Fruit fly (Drosophila melanogaster) whole organism, embryonic: ENCODE results near the gene CG10862.
A peak's percentile ranks its signal among the peaks of the same experiment; 100 is the strongest.

Experiments
- B-H2 ChIP-seq: fragments of 200-800 bp; sonication (Bioruptor generic); optimal IDR thresholded peaks from 2 replicates; lab custom pipeline; 2018; ENCODE audit warnings: missing biosample characterization, mild to moderate bottlenecking, missing genetic modification characterization
- CG10543 ChIP-seq: fragments of 200-800 bp; sonication (Bioruptor generic); optimal IDR thresholded peaks from 3 replicates; lab custom pipeline; 2017; ENCODE audit warnings: missing biosample characterization, mild to moderate bottlenecking, missing genetic modification characterization, moderate library complexity
- CG12769 ChIP-seq: fragments of 200-800 bp; sonication (Bioruptor generic); optimal IDR thresholded peaks from 2 replicates; lab custom pipeline; 2019; ENCODE audit warnings: missing biosample characterization, mild to moderate bottlenecking, missing genetic modification characterization, moderate library complexity
- CG13296 ChIP-seq: fragments of 200-800 bp; sonication (Bioruptor generic); optimal IDR thresholded peaks from 3 replicates; lab custom pipeline; 2018; ENCODE audit warnings: missing biosample characterization, mild to moderate bottlenecking, missing genetic modification characterization
- CG14050 ChIP-seq: fragments of 200-800 bp; sonication (Bioruptor generic); IDR thresholded peaks from 3 replicates; pipeline ENCODE4 v1.3.6; 2022; ENCODE audit warnings: missing biosample characterization, missing genetic modification characterization
- CG14441 ChIP-seq: fragments of 200-800 bp; sonication (Bioruptor generic); IDR thresholded peaks from 2 replicates; pipeline ENCODE4 v1.3.6; 2022; ENCODE audit warnings: missing biosample characterization, missing genetic modification characterization
- CG15269 ChIP-seq: fragments of 200-800 bp; sonication (Bioruptor generic); optimal IDR thresholded peaks from 2 replicates; lab custom pipeline; 2018; ENCODE audit warnings: missing biosample characterization, mild to moderate bottlenecking, missing genetic modification characterization, moderate library complexity
- CG15514 ChIP-seq: fragments of 200-800 bp; sonication (Bioruptor generic); optimal IDR thresholded peaks from 3 replicates; lab custom pipeline; 2017; ENCODE audit warnings: missing biosample characterization, missing genetic modification characterization, mild to moderate bottlenecking, moderate library complexity, missing genetic modification reagents
- CG17568 ChIP-seq: fragments of 200-800 bp; sonication (Bioruptor generic); optimal IDR thresholded peaks from 2 replicates; lab custom pipeline; 2018; ENCODE audit warnings: missing biosample characterization, mild to moderate bottlenecking, missing genetic modification characterization, moderate library complexity
- CG18764 ChIP-seq: fragments of 200-800 bp; sonication (Bioruptor generic); optimal IDR thresholded peaks from 3 replicates; lab custom pipeline; 2016; ENCODE audit warnings: missing biosample characterization, missing genetic modification characterization
- CG2116 ChIP-seq: fragments of 200-800 bp; sonication (Bioruptor generic); optimal IDR thresholded peaks from 3 replicates; lab custom pipeline; 2018; ENCODE audit warnings: missing biosample characterization, mild to moderate bottlenecking, missing genetic modification characterization
- CG2199 ChIP-seq: fragments of 200-800 bp; sonication (Bioruptor generic); IDR thresholded peaks from 3 replicates; pipeline ENCODE4 v1.3.6; 2022; ENCODE audit warnings: missing biosample characterization, missing genetic modification characterization
- CG2875 ChIP-seq: fragments of 200-800 bp; sonication (Bioruptor generic); optimal IDR thresholded peaks from 2 replicates; lab custom pipeline; 2017; ENCODE audit warnings: missing biosample characterization, mild to moderate bottlenecking, missing genetic modification characterization, missing genetic modification reagents
- CG2889 ChIP-seq: fragments of 200-800 bp; sonication (Bioruptor generic); IDR thresholded peaks from 3 replicates; pipeline ENCODE4 v1.3.6; 2022; ENCODE audit warnings: missing biosample characterization, missing genetic modification characterization
- CG3065 ChIP-seq: fragments of 200-800 bp; sonication (Bioruptor generic); optimal IDR thresholded peaks from 2 replicates; lab custom pipeline; 2016; ENCODE audit warnings: missing biosample characterization, missing genetic modification characterization
- CG5953 ChIP-seq: fragments of 200-800 bp; sonication (Bioruptor generic); IDR thresholded peaks from 2 replicates; pipeline ENCODE4 v1.3.6; 2022; ENCODE audit warnings: missing biosample characterization, missing genetic modification characterization
- CG6683 ChIP-seq: fragments of 200-800 bp; sonication (Bioruptor generic); optimal IDR thresholded peaks from 2 replicates; lab custom pipeline; 2017; ENCODE audit warnings: missing biosample characterization, mild to moderate bottlenecking, missing genetic modification characterization, missing genetic modification reagents
- CG7271 ChIP-seq: fragments of 200-800 bp; sonication (Bioruptor generic); optimal IDR thresholded peaks from 2 replicates; lab custom pipeline; 2018; ENCODE audit warnings: missing biosample characterization, mild to moderate bottlenecking, missing genetic modification characterization, moderate library complexity
- CHES-1-like ChIP-seq: fragments of 200-800 bp; sonication (Bioruptor generic); optimal IDR thresholded peaks from 2 replicates; lab custom pipeline; 2016; ENCODE audit warnings: missing biosample characterization, missing genetic modification characterization
- Camta ChIP-seq: fragments of 200-800 bp; sonication (Bioruptor generic); optimal IDR thresholded peaks from 2 replicates; lab custom pipeline; 2016; ENCODE audit warnings: missing biosample characterization, missing genetic modification characterization
- CoRest ChIP-seq: fragments of 200-800 bp; sonication (Bioruptor generic); optimal IDR thresholded peaks from 3 replicates; lab custom pipeline; 2018; ENCODE audit warnings: missing biosample characterization, mild to moderate bottlenecking, missing genetic modification characterization, moderate library complexity
- CrebB ChIP-seq: fragments of 200-800 bp; sonication (Bioruptor generic); optimal IDR thresholded peaks from 3 replicates; lab custom pipeline; 2018; ENCODE audit warnings: missing biosample characterization, mild to moderate bottlenecking, missing genetic modification characterization
- D ChIP-seq, 2 experiments: fragments of 200-800 bp in 1 of 2; fragments of >200 bp in 1 of 2; sonication (Bioruptor generic) in 1 of 2; optimal IDR thresholded peaks; 2 replicates in 1 of 2; 3 replicates in 1 of 2; lab custom pipeline; 2017; ENCODE audit warnings: mild to moderate bottlenecking in 1 of 2, missing biosample characterization in 1 of 2, missing genetic modification characterization in 1 of 2, missing genetic modification reagents in 1 of 2
- Hand ChIP-seq: fragments of 200-800 bp; sonication (Bioruptor generic); optimal IDR thresholded peaks from 2 replicates; lab custom pipeline; 2017; ENCODE audit warnings: mild to moderate bottlenecking, missing biosample characterization, missing genetic modification reagents, missing genetic modification characterization
- HmgD ChIP-seq: fragments of 200-800 bp; sonication (Bioruptor generic); optimal IDR thresholded peaks from 3 replicates; lab custom pipeline; 2016; ENCODE audit warnings: missing biosample characterization, missing genetic modification characterization
- Hmr ChIP-seq: fragments of 200-800 bp; sonication (Bioruptor generic); optimal IDR thresholded peaks from 3 replicates; lab custom pipeline; 2017; ENCODE audit warnings: mild to moderate bottlenecking, missing biosample characterization, missing genetic modification reagents, missing genetic modification characterization
- MTF-1 ChIP-seq: fragments of 200-800 bp; sonication (Bioruptor generic); optimal IDR thresholded peaks from 2 replicates; lab custom pipeline; 2018; ENCODE audit warnings: missing biosample characterization, mild to moderate bottlenecking, missing genetic modification characterization, borderline replicate concordance
- Sry-δ ChIP-seq: fragments of 200-800 bp; sonication (Bioruptor generic); optimal IDR thresholded peaks from 2 replicates; lab custom pipeline; 2016; ENCODE audit warnings: missing biosample characterization, missing genetic modification characterization
- Stat92E ChIP-seq, 3 experiments: fragments of >200 bp in 2 of 3; fragments of 200-800 bp in 1 of 3; sonication (Bioruptor generic) in 1 of 3; optimal IDR thresholded peaks; 2 replicates each; lab custom pipeline; 2017 to 2019; ENCODE audit warnings: missing biosample characterization in 3 of 3, missing genetic modification characterization in 3 of 3, mild to moderate bottlenecking in 1 of 3, moderate library complexity in 1 of 3
- aop ChIP-seq: fragments of 200-800 bp; sonication (Bioruptor generic); IDR thresholded peaks from 2 replicates; pipeline ENCODE4 v1.3.6; 2022; ENCODE audit warnings: missing biosample characterization, missing genetic modification characterization
- btn ChIP-seq: fragments of 200-800 bp; sonication (Bioruptor generic); optimal IDR thresholded peaks from 2 replicates; lab custom pipeline; 2016; ENCODE audit warnings: missing biosample characterization, missing genetic modification characterization
- cas ChIP-seq: fragments of 200-800 bp; sonication (Bioruptor generic); IDR thresholded peaks from 2 replicates; pipeline ENCODE4 v1.3.6; 2022; ENCODE audit warnings: missing biosample characterization, missing genetic modification characterization
- caup ChIP-seq: fragments of 200-800 bp; sonication (Bioruptor generic); optimal IDR thresholded peaks from 3 replicates; lab custom pipeline; 2017; ENCODE audit warnings: missing biosample characterization, mild to moderate bottlenecking, missing genetic modification characterization, moderate library complexity; ENCODE audit not compliant: severe bottlenecking
- corto ChIP-seq: fragments of 200-800 bp; sonication (Bioruptor generic); optimal IDR thresholded peaks from 2 replicates; lab custom pipeline; 2016; ENCODE audit warnings: missing biosample characterization, mild to moderate bottlenecking, missing genetic modification characterization, moderate library complexity
- en ChIP-seq: fragments of 200-800 bp; sonication (Bioruptor generic); optimal IDR thresholded peaks from 2 replicates; lab custom pipeline; 2016; ENCODE audit warnings: missing biosample characterization, missing genetic modification characterization
- ewg ChIP-seq: fragments of 200-800 bp; sonication (Bioruptor generic); optimal IDR thresholded peaks from 3 replicates; lab custom pipeline; 2017; ENCODE audit warnings: mild to moderate bottlenecking, missing biosample characterization, missing genetic modification reagents, missing genetic modification characterization
- exex ChIP-seq: fragments of 200-800 bp; sonication (Bioruptor generic); optimal IDR thresholded peaks from 4 replicates; lab custom pipeline; 2018; ENCODE audit warnings: missing biosample characterization, mild to moderate bottlenecking, missing genetic modification characterization, moderate library complexity
- insv ChIP-seq, 2 experiments: fragments of 200-800 bp; sonication (Bioruptor generic); optimal IDR thresholded peaks; 3 replicates each; lab custom pipeline; 2016 to 2018; ENCODE audit warnings: missing biosample characterization in 2 of 2, missing genetic modification characterization in 2 of 2
- jing ChIP-seq: fragments of 200-800 bp; sonication (Bioruptor generic); optimal IDR thresholded peaks from 2 replicates; lab custom pipeline; 2018; ENCODE audit warnings: missing biosample characterization, mild to moderate bottlenecking, missing genetic modification characterization
- lmd ChIP-seq: fragments of 200-800 bp; sonication (Bioruptor generic); IDR thresholded peaks from 2 replicates; pipeline ENCODE4 v1.3.6; 2022; ENCODE audit warnings: missing biosample characterization, missing genetic modification characterization
- lola ChIP-seq, 3 experiments: fragments of >200 bp in 2 of 3; fragments of 200-800 bp in 1 of 3; sonication (Bioruptor generic) in 1 of 3; optimal IDR thresholded peaks; 2 replicates each; lab custom pipeline; 2017 to 2019; ENCODE audit warnings: missing biosample characterization in 3 of 3, missing genetic modification characterization in 3 of 3, mild to moderate bottlenecking in 1 of 3, moderate library complexity in 1 of 3
- oc ChIP-seq: fragments of 200-800 bp; sonication (Bioruptor generic); optimal IDR thresholded peaks from 2 replicates; lab custom pipeline; 2018; ENCODE audit warnings: missing biosample characterization, mild to moderate bottlenecking, missing genetic modification characterization, moderate library complexity
- org-1 ChIP-seq: fragments of 200-800 bp; sonication (Bioruptor generic); optimal IDR thresholded peaks from 2 replicates; lab custom pipeline; 2017; ENCODE audit warnings: missing biosample characterization, missing genetic modification characterization
- run ChIP-seq: fragments of 200-800 bp; sonication (Bioruptor generic); optimal IDR thresholded peaks from 3 replicates; lab custom pipeline; 2018; ENCODE audit warnings: missing biosample characterization, mild to moderate bottlenecking, missing genetic modification characterization
- sd ChIP-seq: fragments of 200-800 bp; sonication (Bioruptor generic); optimal IDR thresholded peaks from 3 replicates; lab custom pipeline; 2018; ENCODE audit warnings: missing biosample characterization, mild to moderate bottlenecking, missing genetic modification characterization, moderate library complexity
- sens ChIP-seq: fragments of 200-800 bp; sonication (Bioruptor generic); peaks from one replicate; lab custom pipeline; 2016; ENCODE audit warnings: missing biosample characterization, missing genetic modification characterization
- tna ChIP-seq: fragments of 200-800 bp; sonication (Bioruptor generic); IDR thresholded peaks from 2 replicates; pipeline ENCODE4 v1.3.6; 2022; ENCODE audit warnings: missing biosample characterization, missing genetic modification characterization; ENCODE audit not compliant: partially characterized antibody
- tx ChIP-seq: fragments of 200-800 bp; sonication (Bioruptor generic); optimal IDR thresholded peaks from 2 replicates; lab custom pipeline; 2016; ENCODE audit warnings: missing biosample characterization, missing genetic modification characterization
- unpg ChIP-seq: fragments of 200-800 bp; sonication (Bioruptor generic); optimal IDR thresholded peaks from 3 replicates; lab custom pipeline; 2018; ENCODE audit warnings: missing biosample characterization, mild to moderate bottlenecking, missing genetic modification characterization, moderate library complexity
- zen ChIP-seq: fragments of 200-800 bp; sonication (Bioruptor generic); optimal IDR thresholded peaks from 3 replicates; lab custom pipeline; 2018; ENCODE audit warnings: missing biosample characterization, mild to moderate bottlenecking, missing genetic modification characterization, moderate library complexity

The CG10862 gene

dm6 chr3L:3691639-3692038 lies 37.1 kb upstream of the CG10862 start (continued):
- TF ChIP-seq Camta (no peak), sens (GFP tag; lab: Kevin White, UChicago) (no peak), lola (GFP tag; optimal IDR thresholded peaks at IDR 0.05; lab: Kevin White, UChicago) (no peak), oc (peak; percentile 30), en (GFP tag; lab: Kevin White, UChicago) (no peak), Hmr (GFP tag; lab: Kevin White, UChicago) (no peak), CG14050 (GFP tag; lab: Robert Waterston, UW) (no peak), corto (GFP tag; lab: Kevin White, UChicago) (no peak), insv (GFP tag; optimal IDR thresholded peaks at IDR 0.05; lab: Kevin White, UChicago) (no peak), org-1 (GFP tag; lab: Kevin White, UChicago) (no peak), CG18764 (no peak), caup (GFP tag; lab: Kevin White, UChicago) (peak; percentile 12), Hand (GFP tag; lab: Kevin White, UChicago) (no peak), exex (tag; lab: Kevin White, UChicago) (no peak), CG5953 (GFP tag; lab: Robert Waterston, UW) (no peak), CG3065 (GFP tag; lab: Kevin White, UChicago) (no peak), Sry-δ (no peak), CG12769 (tag; lab: Kevin White, UChicago) (peak; percentile 59), jing (GFP tag; lab: Kevin White, UChicago) (no peak), HmgD (no peak), CHES-1-like (GFP tag; lab: Kevin White, UChicago) (no peak), CG7271 (tag; lab: Kevin White, UChicago) (no peak), CoRest (tag; lab: Kevin White, UChicago) (no peak), CG2199 (GFP tag; lab: Robert Waterston, UW) (no peak), MTF-1 (GFP tag; lab: Kevin White, UChicago) (no peak), sd (tag; lab: Kevin White, UChicago) (peak; percentile 63), tx (GFP tag; lab: Kevin White, UChicago) (no peak), CG14441 (peak; percentile 20; the same call in 1 of the 2 replicates), lmd (no peak), CG6683 (GFP tag; lab: Kevin White, UChicago) (no peak), CrebB (tag; lab: Kevin White, UChicago) (no peak), ewg (GFP tag; lab: Kevin White, UChicago) (no peak), Stat92E (GFP tag; optimal IDR thresholded peaks at IDR 0.05; lab: Kevin White, UChicago) (no peak), D (optimal IDR thresholded peaks at IDR 0.05; lab: Kevin White, UChicago) (no peak), D (GFP tag; optimal IDR thresholded peaks at IDR 0.05; lab: Kevin White, UChicago) (no peak), CG15514 (peak; percentile 0), CG2875 (GFP tag; lab: Kevin White, UChicago) (no peak), tna (no peak), CG2116 (GFP tag; lab: Kevin White, UChicago) (no peak), CG17568 (no peak), B-H2 (GFP tag; lab: Kevin White, UChicago) (no peak), CG13296 (GFP tag; lab: Kevin White, UChicago) (no peak), CG15269 (tag; lab: Kevin White, UChicago) (peak; percentile 36), btn (GFP tag; lab: Kevin White, UChicago) (no peak), cas (GFP tag; lab: Robert Waterston, UW) (no peak), unpg (GFP tag; lab: Kevin White, UChicago) (no peak), aop (GFP tag; lab: Robert Waterston, UW) (no peak), run (tag; lab: Kevin White, UChicago) (no peak), CG2889 (no peak), CG10543 (peak; percentile 8), zen (tag; lab: Kevin White, UChicago) (no peak)
